Worm (Caenorhabditis elegans) whole organism, young adult: ENCODE measurements around the gene spt-4.
A peak's percentile ranks its signal among the peaks of the same experiment; 100 is the strongest.
"Not testable (repeated sequence)": the region's sequence is repeated elsewhere in the genome, so short reads cannot be mapped to it uniquely, and the experiment has no call there.

ENCODE experiments used
- B0035.1 ChIP-seq: sonication (generic microtip); optimal IDR thresholded peaks from 2 replicates; lab custom pipeline; 2016; ENCODE audit warnings: missing genetic modification characterization, mild to moderate bottlenecking, missing compliant biosample characterization, missing genotype, missing genetic modification reagents
- B0261.1 ChIP-seq: sonication (generic microtip); optimal IDR thresholded peaks from 2 replicates; lab custom pipeline; 2016; ENCODE audit warnings: mild to moderate bottlenecking, missing genetic modification characterization, moderate library complexity, missing compliant biosample characterization
- D2030.7 ChIP-seq: fragments of 200-800 bp; sonication (Bioruptor generic); IDR thresholded peaks from 2 replicates; pipeline ENCODE4 v1.3.6; 2022; ENCODE audit warnings: missing genetic modification reagents, missing genetic modification characterization, missing compliant biosample characterization
- F37B4.10 ChIP-seq: fragments of 200-800 bp; sonication (Bioruptor generic); IDR thresholded peaks from 2 replicates; pipeline ENCODE4 v1.3.6; 2022; ENCODE audit warnings: missing genetic modification characterization, missing compliant biosample characterization
- F55B11.4 ChIP-seq: sonication (generic microtip); optimal IDR thresholded peaks from 2 replicates; lab custom pipeline; 2016; ENCODE audit warnings: missing compliant biosample characterization, missing genetic modification characterization, borderline replicate concordance; ENCODE audit not compliant: insufficient read depth
- F57A8.1 ChIP-seq: fragments of 200-800 bp; sonication (Bioruptor generic); optimal IDR thresholded peaks from 2 replicates; lab custom pipeline; 2018; ENCODE audit warnings: mild to moderate bottlenecking, missing genetic modification characterization, moderate library complexity, missing compliant biosample characterization
- F57C9.4 ChIP-seq: sonication (generic microtip); optimal IDR thresholded peaks from 2 replicates; lab custom pipeline; 2017; ENCODE audit warnings: mild to moderate bottlenecking, missing genetic modification characterization, missing compliant biosample characterization
- K11D2.4 ChIP-seq: fragments of 200-800 bp; sonication (Bioruptor generic); IDR thresholded peaks from 2 replicates; pipeline ENCODE4 v1.3.6; 2022; ENCODE audit warnings: missing genetic modification reagents, missing genetic modification characterization, missing compliant biosample characterization
- Y53G8AR.9 ChIP-seq: fragments of 200-800 bp; sonication (Bioruptor generic); conservative IDR thresholded peaks from 2 replicates; pipeline ENCODE4 v1.3.6; 2022; ENCODE audit warnings: missing genetic modification reagents, missing genetic modification characterization, missing compliant biosample characterization
- Y95B8A.8 ChIP-seq: fragments of 200-800 bp; sonication (Bioruptor generic); IDR thresholded peaks from 2 replicates; pipeline ENCODE4 v1.3.6; 2022; ENCODE audit warnings: missing genetic modification reagents, missing genetic modification characterization, missing compliant biosample characterization
- atf-7 ChIP-seq: sonication (generic microtip); optimal IDR thresholded peaks from 2 replicates; lab custom pipeline; 2017; ENCODE audit warnings: mild to moderate bottlenecking, missing genetic modification characterization, missing compliant biosample characterization
- athp-1 ChIP-seq: sonication (generic microtip); optimal IDR thresholded peaks from 2 replicates; lab custom pipeline; 2017; ENCODE audit warnings: mild to moderate bottlenecking, missing genetic modification characterization, missing compliant biosample characterization
- ccch-3 ChIP-seq: fragments of 200-800 bp; sonication (Bioruptor generic); optimal IDR thresholded peaks from 2 replicates; lab custom pipeline; 2018; ENCODE audit warnings: mild to moderate bottlenecking, missing genetic modification characterization, missing compliant biosample characterization
- ceh-100 ChIP-seq: fragments of 200-800 bp; sonication (Bioruptor generic); IDR thresholded peaks from 2 replicates; pipeline ENCODE4 v1.3.6; 2022; ENCODE audit warnings: missing genetic modification reagents, missing genetic modification characterization, missing compliant biosample characterization
- ceh-58 ChIP-seq: fragments of 200-800 bp; sonication (Bioruptor generic); IDR thresholded peaks from 2 replicates; pipeline ENCODE4 v1.3.6; 2022; ENCODE audit warnings: missing genetic modification characterization, missing compliant biosample characterization
- die-1 ChIP-seq: sonication (generic microtip); optimal IDR thresholded peaks from 2 replicates; lab custom pipeline; 2016; ENCODE audit warnings: missing genotype, mild to moderate bottlenecking, missing genetic modification characterization, missing compliant biosample characterization
- egl-18 ChIP-seq: fragments of 200-800 bp; sonication (Bioruptor generic); IDR thresholded peaks from 2 replicates; pipeline ENCODE4 v1.3.6; 2022; ENCODE audit warnings: missing genetic modification reagents, missing genetic modification characterization, missing compliant biosample characterization
- ekl-4 ChIP-seq: fragments of 200-800 bp; sonication (Bioruptor generic); IDR thresholded peaks from 2 replicates; pipeline ENCODE4 v1.3.6; 2022; ENCODE audit warnings: missing genetic modification reagents, missing genetic modification characterization, missing compliant biosample characterization
- ets-4 ChIP-seq: fragments of 200-800 bp; sonication (Bioruptor generic); optimal IDR thresholded peaks from 2 replicates; lab custom pipeline; 2018; ENCODE audit warnings: mild to moderate bottlenecking, missing genetic modification characterization, missing compliant biosample characterization
- hlh-26 ChIP-seq: fragments of 200-800 bp; sonication (Bioruptor generic); conservative IDR thresholded peaks from 2 replicates; pipeline ENCODE4 v1.3.6; 2022; ENCODE audit warnings: missing genetic modification reagents, missing genetic modification characterization, missing compliant biosample characterization
- hsf-1 ChIP-seq: fragments of 200-800 bp; sonication (Bioruptor generic); IDR thresholded peaks from 2 replicates; pipeline ENCODE4 v1.3.6; 2022; ENCODE audit warnings: missing genetic modification reagents, missing genetic modification characterization, missing compliant biosample characterization
- lin-54 ChIP-seq: fragments of 200-800 bp; sonication (Bioruptor generic); optimal IDR thresholded peaks from 2 replicates; lab custom pipeline; 2018; ENCODE audit warnings: mild to moderate bottlenecking, missing genetic modification characterization, missing compliant biosample characterization
- madf-6 ChIP-seq: fragments of 200-800 bp; sonication (Bioruptor generic); IDR thresholded peaks from 2 replicates; pipeline ENCODE4 v1.3.6; 2022; ENCODE audit warnings: missing genetic modification reagents, missing genetic modification characterization, missing compliant biosample characterization
- madf-8 ChIP-seq: fragments of 200-800 bp; sonication (Bioruptor generic); conservative IDR thresholded peaks from 2 replicates; pipeline ENCODE4 v1.3.6; 2022; ENCODE audit warnings: missing genetic modification reagents, missing genetic modification characterization, missing compliant biosample characterization
- nfyb-1 ChIP-seq: fragments of 200-800 bp; sonication (Bioruptor generic); IDR thresholded peaks from 2 replicates; pipeline ENCODE4 v1.3.6; 2022; ENCODE audit warnings: missing genetic modification reagents, missing genetic modification characterization, missing compliant biosample characterization
- pbrm-1 ChIP-seq: fragments of 200-800 bp; sonication (Bioruptor generic); IDR thresholded peaks from 2 replicates; pipeline ENCODE4 v1.3.6; 2022; ENCODE audit warnings: missing genetic modification reagents, missing genetic modification characterization, missing compliant biosample characterization
- rcor-1 ChIP-seq: fragments of 200-800 bp; sonication (Bioruptor generic); IDR thresholded peaks from 2 replicates; pipeline ENCODE4 v1.3.6; 2022; ENCODE audit warnings: missing genetic modification reagents, missing genetic modification characterization, missing compliant biosample characterization
- repo-1 ChIP-seq: sonication (generic microtip); optimal IDR thresholded peaks from 2 replicates; lab custom pipeline; 2017; ENCODE audit warnings: mild to moderate bottlenecking, missing genetic modification characterization, missing compliant biosample characterization
- rpc-1 ChIP-seq, 2 experiments: fragments of 150-350 bp in 1 of 2; sonication (generic microtip) in 1 of 2; optimal IDR thresholded peaks; 2 replicates each; lab custom pipeline; 2014 to 2018; ENCODE audit warnings: missing biosample characterization in 1 of 2, missing genetic modification characterization in 1 of 2, missing genetic modification reagents in 1 of 2, missing genotype in 1 of 2
- snpc-1.3 ChIP-seq: sonication (generic microtip); optimal IDR thresholded peaks from 2 replicates; lab custom pipeline; 2017; ENCODE audit warnings: missing genetic modification characterization, mild to moderate bottlenecking, missing compliant biosample characterization, antibody characterized with exemption, moderate library complexity, missing genotype, missing genetic modification reagents; ENCODE audit not compliant: insufficient read depth
- tbp1 ChIP-seq: fragments of 200-800 bp; sonication (Bioruptor generic); optimal IDR thresholded peaks from 2 replicates; lab custom pipeline; 2018; ENCODE audit warnings: mild to moderate bottlenecking, missing genetic modification characterization, missing compliant biosample characterization
- tlf-1 ChIP-seq: fragments of 200-800 bp; sonication (Bioruptor generic); optimal IDR thresholded peaks from 2 replicates; lab custom pipeline; 2018; ENCODE audit warnings: mild to moderate bottlenecking, missing genetic modification characterization, missing compliant biosample characterization
- unc-62 ChIP-seq: fragments of 150-350 bp; optimal IDR thresholded peaks from 2 replicates; lab custom pipeline; 2014; ENCODE audit warnings: missing biosample characterization, missing genetic modification reagents, missing genetic modification characterization
- zim-3 ChIP-seq: sonication (generic microtip); optimal IDR thresholded peaks from 2 replicates; lab custom pipeline; 2017; ENCODE audit warnings: mild to moderate bottlenecking, missing genetic modification characterization, moderate library complexity, missing compliant biosample characterization
- ztf-28 ChIP-seq: fragments of 200-800 bp; sonication (Bioruptor generic); IDR thresholded peaks from 2 replicates; pipeline ENCODE4 v1.3.6; 2022; ENCODE audit warnings: missing genetic modification reagents, missing genetic modification characterization, missing compliant biosample characterization

Gene spt-4

ce11 chrIII:62383-62873 lies 7.1 kb downstream of the spt-4 start (continued):
- 0 out of 2 replicates have a peak, but pooled peaks have one; percentile 15 for TF ChIP-seq ekl-4 (GFP tag; lab: Robert Waterston, UW)
- TF ChIP-seq F55B11.4: no peak
- TF ChIP-seq F57A8.1: no peak
- no peak for TF ChIP-seq atf-7
- TF ChIP-seq repo-1 (tag; lab: Kevin White, UChicago): no peak
- TF ChIP-seq athp-1: peak; percentile 54
- TF ChIP-seq nfyb-1 (GFP tag; lab: Robert Waterston, UW): peak; percentile 38; the same call in 1 of the 2 replicates
- TF ChIP-seq ztf-28 (GFP tag; lab: Robert Waterston, UW): no peak
- peak; percentile 79 for TF ChIP-seq K11D2.4 (GFP tag; lab: Robert Waterston, UW)
- TF ChIP-seq zim-3: no peak
- TF ChIP-seq ceh-58: no peak
- no peak for TF ChIP-seq F37B4.10 (GFP tag; lab: Robert Waterston, UW)
- peak; percentile 25 for TF ChIP-seq tlf-1 (GFP tag; lab: Kevin White, UChicago)
- no peak for TF ChIP-seq ets-4
- TF ChIP-seq die-1: no peak
- TF ChIP-seq lin-54 (GFP tag; lab: Kevin White, UChicago): peak; percentile 14
- TF ChIP-seq unc-62: no peak
- peak; percentile 68 for TF ChIP-seq pbrm-1 (GFP tag; lab: Robert Waterston, UW)
- TF ChIP-seq madf-6 (GFP tag; lab: Robert Waterston, UW): no peak
- TF ChIP-seq B0035.1: peak; percentile 83
- TF ChIP-seq Y95B8A.8 (GFP tag; lab: Robert Waterston, UW): no peak
- no peak for TF ChIP-seq madf-8 (GFP tag; lab: Robert Waterston, UW)
- no peak for TF ChIP-seq F57C9.4 (tag; lab: Kevin White, UChicago)
- TF ChIP-seq hsf-1 (GFP tag; lab: Robert Waterston, UW): no peak
- TF ChIP-seq snpc-1.3 (tag; lab: Kevin White, UChicago): no peak
- no peak for TF ChIP-seq egl-18 (GFP tag; lab: Robert Waterston, UW)
- no peak; the same call in 1 of the 2 replicates for TF ChIP-seq rcor-1
- no peak for TF ChIP-seq ceh-100 (GFP tag; lab: Robert Waterston, UW)
- TF ChIP-seq, all 124 proteins: peak for 20

ce11 chrIII:61045-61444 lies 8.5 kb downstream of the spt-4 start, which contains the start of gene btb-5:
Gene btb-5 (minus strand): TSS chrIII:61145.
- TF ChIP-seq ztf-28 (GFP tag; lab: Robert Waterston, UW) (no peak), F55B11.4 (no peak), ccch-3 (GFP tag; lab: Kevin White, UChicago) (no peak), pbrm-1 (GFP tag; lab: Robert Waterston, UW) (no peak), Y53G8AR.9 (no peak), B0035.1 (no peak), hlh-26 (GFP tag; lab: Robert Waterston, UW) (no peak), repo-1 (tag; lab: Kevin White, UChicago) (no peak)

ce11 chrIII:58723-59122 lies 10.8 kb downstream of the spt-4 start:
- TF ChIP-seq B0261.1 (tag; lab: Kevin White, UChicago) (peak; percentile 35), madf-6 (GFP tag; lab: Robert Waterston, UW) (0 out of 2 replicates have a peak, but pooled peaks have one; percentile 15), nfyb-1 (GFP tag; lab: Robert Waterston, UW) (peak; percentile 33; the same call in 1 of the 2 replicates), tbp1 (GFP tag; lab: Kevin White, UChicago) (peak; percentile 75), rpc-1 (tag; optimal IDR thresholded peaks at IDR 0.05; lab: Kevin White, UChicago) (peak; percentile 32), D2030.7 (GFP tag; lab: Robert Waterston, UW) (peak; percentile 50)
- TF ChIP-seq rpc-1 (optimal IDR thresholded peaks at IDR 0.05; lab: Kevin White, UChicago): not testable (repeated sequence)
